Worm (Caenorhabditis elegans): ENCODE measurements around the gene F33G12.6.
A peak's percentile ranks its signal among the peaks of the same experiment; 100 is the strongest.

Gene F33G12.6

ce11 chrII:5027952-5028351 is 21.8 kb upstream of the F33G12.6 start:
- no peak for TF ChIP-seq M03D4.4 (tag; optimal IDR thresholded peaks at IDR 0.05)
- TF ChIP-seq hlh-1 (tag; optimal IDR thresholded peaks at IDR 0.05) = no peak
- no peak for TF ChIP-seq cnd-1 (tag; optimal IDR thresholded peaks at IDR 0.05)
- TF ChIP-seq ceh-43 (GFP tag; optimal IDR thresholded peaks at IDR 0.05) = no peak
- TF ChIP-seq unc-120 (tag; optimal IDR thresholded peaks at IDR 0.05; ENCODE audit: poor library complexity, severe bottlenecking) = no peak
- no peak for TF ChIP-seq drap-1 (GFP tag; optimal IDR thresholded peaks at IDR 0.05)
- no peak for TF ChIP-seq elt-1 (tag; optimal IDR thresholded peaks at IDR 0.05; ENCODE audit: borderline replicate concordance, insufficient read depth)
- no peak for TF ChIP-seq mls-2 (tag; optimal IDR thresholded peaks at IDR 0.05)
- TF ChIP-seq blmp-1 (tag; optimal IDR thresholded peaks at IDR 0.05) = no peak

ce11 chrII:5031612-5032011 is 18.1 kb upstream of the F33G12.6 start, which contains the start of gene wdr-83:
Gene wdr-83 (minus strand): TSS chrII:5031712.
- TF ChIP-seq hlh-1 (tag; optimal IDR thresholded peaks at IDR 0.05) (no peak), ztf-11 (tag; optimal IDR thresholded peaks at IDR 0.05) (no peak), lin-13 (tag; optimal IDR thresholded peaks at IDR 0.05) (no peak), zip-8 (tag; optimal IDR thresholded peaks at IDR 0.05) (no peak), unc-39 (tag; optimal IDR thresholded peaks at IDR 0.05) (no peak), unc-62 (GFP tag; optimal IDR thresholded peaks at IDR 0.05) (no peak), ceh-83 (GFP tag; optimal IDR thresholded peaks at IDR 0.05) (no peak), mep-1 (tag; optimal IDR thresholded peaks at IDR 0.05) (no peak)

ce11 chrII:5032669-5033068 is 17.0 kb upstream of the F33G12.6 start:
- TF ChIP-seq lsy-2 (tag; optimal IDR thresholded peaks at IDR 0.05) = peak; percentile 61
- peak; percentile 93 for TF ChIP-seq ham-2 (GFP tag; optimal IDR thresholded peaks at IDR 0.05)
- no peak for TF ChIP-seq nhr-76 (tag; optimal IDR thresholded peaks at IDR 0.05)
- peak; percentile 63 for TF ChIP-seq pha-4 (tag; optimal IDR thresholded peaks at IDR 0.05)
- no peak for TF ChIP-seq elt-3 (tag; optimal IDR thresholded peaks at IDR 0.05)
- peak; percentile 53 for TF ChIP-seq nhr-28 (tag; optimal IDR thresholded peaks at IDR 0.05)
- peak; percentile 94 for TF ChIP-seq M03D4.4 (tag; optimal IDR thresholded peaks at IDR 0.05)
- TF ChIP-seq mep-1 (tag; optimal IDR thresholded peaks at IDR 0.05) = peak; percentile 39
- peak; percentile 92 for TF ChIP-seq sem-2 (GFP tag; optimal IDR thresholded peaks at IDR 0.05)
- TF ChIP-seq cnd-1 (tag; optimal IDR thresholded peaks at IDR 0.05) = peak; percentile 95
- TF ChIP-seq unc-120 (tag; optimal IDR thresholded peaks at IDR 0.05; ENCODE audit: poor library complexity, severe bottlenecking) = peak; percentile 89
- peak; percentile 93 for TF ChIP-seq lin-32 (GFP tag; optimal IDR thresholded peaks at IDR 0.05)
- TF ChIP-seq nhr-237 (tag; optimal IDR thresholded peaks at IDR 0.05) = peak; percentile 28
- peak; percentile 48 for TF ChIP-seq lin-13 (tag; optimal IDR thresholded peaks at IDR 0.05)
- TF ChIP-seq ztf-11 (tag; optimal IDR thresholded peaks at IDR 0.05) = peak; percentile 85
- no peak for TF ChIP-seq nhr-2 (tag; optimal IDR thresholded peaks at IDR 0.05)
- peak; percentile 75 for TF ChIP-seq ceh-83 (GFP tag; optimal IDR thresholded peaks at IDR 0.05)
- peak; percentile 80 for TF ChIP-seq flh-1 (GFP tag; optimal IDR thresholded peaks at IDR 0.05)
- TF ChIP-seq ces-1 (GFP tag; optimal IDR thresholded peaks at IDR 0.05) = no peak
- peak; percentile 8 for TF ChIP-seq blmp-1 (tag; optimal IDR thresholded peaks at IDR 0.05)
- peak; percentile 88 for TF ChIP-seq tbx-8 (GFP tag; optimal IDR thresholded peaks at IDR 0.05)
- TF ChIP-seq bed-3 (GFP tag; optimal IDR thresholded peaks at IDR 0.05) = peak; percentile 82
- no peak for TF ChIP-seq nhr-12 (tag; optimal IDR thresholded peaks at IDR 0.05)
- peak; percentile 59 for TF ChIP-seq unc-62 (GFP tag; optimal IDR thresholded peaks at IDR 0.05)
- no peak for TF ChIP-seq mab-5 (tag; optimal IDR thresholded peaks at IDR 0.05)
- TF ChIP-seq ceh-39 (tag; optimal IDR thresholded peaks at IDR 0.05) = no peak
- peak; percentile 96 for TF ChIP-seq sptf-1 (tag; optimal IDR thresholded peaks at IDR 0.05)
- peak; percentile 87 for TF ChIP-seq ceh-43 (GFP tag; optimal IDR thresholded peaks at IDR 0.05)
- peak; percentile 95 for TF ChIP-seq drap-1 (GFP tag; optimal IDR thresholded peaks at IDR 0.05)
- TF ChIP-seq unc-39 (tag; optimal IDR thresholded peaks at IDR 0.05) = peak; percentile 27
- no peak for TF ChIP-seq snpc-4 (tag; optimal IDR thresholded peaks at IDR 0.05)
- peak; percentile 34 for TF ChIP-seq hlh-1 (tag; optimal IDR thresholded peaks at IDR 0.05)
- TF ChIP-seq elt-1 (tag; optimal IDR thresholded peaks at IDR 0.05; ENCODE audit: borderline replicate concordance, insufficient read depth) = peak; percentile 4
- peak; percentile 97 for TF ChIP-seq mls-2 (tag; optimal IDR thresholded peaks at IDR 0.05)
- TF ChIP-seq zip-8 (tag; optimal IDR thresholded peaks at IDR 0.05) = no peak

- TF ChIP-seq sptf-1 (tag; optimal IDR thresholded peaks at IDR 0.05) = no peak
- TF ChIP-seq mab-5 (tag; optimal IDR thresholded peaks at IDR 0.05) = no peak
Measured at ce11 chrII:5033935-5034334, 15.8 kb upstream of the F33G12.6 start, which contains the start of gene F33G12.3. Gene F33G12.3 (minus strand): TSS chrII:5034035.
